Worm (Caenorhabditis elegans) whole organism, early embryonic: Measurements from ENCODE around the gene nhr-54.

Source experiments
- F13C5.2 ChIP-seq: sonication (generic microtip); optimal IDR thresholded peaks from 2 replicates; lab custom pipeline; 2017; ENCODE audit warnings: mild to moderate bottlenecking, missing genetic modification characterization, inconsistent platforms, missing compliant biosample characterization
- aly-1 ChIP-seq: sonication (generic microtip); optimal IDR thresholded peaks from 2 replicates; lab custom pipeline; 2016; ENCODE audit warnings: missing genetic modification characterization, missing compliant biosample characterization
- ama-1 ChIP-seq: fragments of 150-350 bp; optimal IDR thresholded peaks from 2 replicates; lab custom pipeline; 2014
- hmbx-1 ChIP-seq: sonication (generic microtip); optimal IDR thresholded peaks from 2 replicates; lab custom pipeline; 2016; ENCODE audit warnings: mild to moderate bottlenecking, missing genetic modification characterization, missing compliant biosample characterization
- tbx-11 ChIP-seq: fragments of 200-800 bp; sonication (Bioruptor generic); IDR thresholded peaks from 2 replicates; pipeline ENCODE4 v1.3.6; 2022; ENCODE audit warnings: missing genetic modification characterization, missing compliant biosample characterization

ce11 chrV:16494359-16494758 lies 11.4 kb downstream of the nhr-54 start, which contains the start of gene comt-2:
- TF ChIP-seq hmbx-1: no peak
- no peak for TF ChIP-seq tbx-11 (GFP tag; lab: Robert Waterston, UW)
- TF ChIP-seq F13C5.2 (tag; lab: Kevin White, UChicago): no peak
- TF ChIP-seq aly-1 (tag; lab: Kevin White, UChicago): no peak
- no peak for TF ChIP-seq ama-1 (lab: Kevin White, UChicago)
